Fruit fly (Drosophila melanogaster) whole organism, wandering third instar larva: ENCODE measurements around the gene bnb.

Source experiments
- Abd-B ChIP-seq: fragments of >200 bp; optimal IDR thresholded peaks from 2 replicates; lab custom pipeline; 2017; ENCODE audit warnings: missing biosample characterization, missing genetic modification characterization
- HLH106 ChIP-seq: fragments of 200-800 bp; optimal IDR thresholded peaks from 3 replicates; lab custom pipeline; 2019; ENCODE audit warnings: missing biosample characterization, mild to moderate bottlenecking, missing genetic modification characterization, moderate library complexity
- Hr83 ChIP-seq: fragments of 200-300 bp; sonication (Bioruptor generic); optimal IDR thresholded peaks from 2 replicates; lab custom pipeline; 2016; ENCODE audit warnings: missing biosample characterization, mild to moderate bottlenecking, missing genetic modification characterization, moderate library complexity; ENCODE audit not compliant: poor library complexity, severe bottlenecking
- Myc ChIP-seq: fragments of >200 bp; optimal IDR thresholded peaks from 2 replicates; lab custom pipeline; 2017
- OdsH ChIP-seq: fragments of 200-800 bp; sonication (Bioruptor generic); optimal IDR thresholded peaks from 2 replicates; lab custom pipeline; 2016; ENCODE audit warnings: missing biosample characterization, mild to moderate bottlenecking, missing genetic modification characterization
- lola ChIP-seq: fragments of >200 bp; optimal IDR thresholded peaks from 2 replicates; lab custom pipeline; 2017; ENCODE audit warnings: missing biosample characterization, missing genetic modification characterization
- pan ChIP-seq: fragments of >200 bp; optimal IDR thresholded peaks from 2 replicates; lab custom pipeline; 2017

DNA sequence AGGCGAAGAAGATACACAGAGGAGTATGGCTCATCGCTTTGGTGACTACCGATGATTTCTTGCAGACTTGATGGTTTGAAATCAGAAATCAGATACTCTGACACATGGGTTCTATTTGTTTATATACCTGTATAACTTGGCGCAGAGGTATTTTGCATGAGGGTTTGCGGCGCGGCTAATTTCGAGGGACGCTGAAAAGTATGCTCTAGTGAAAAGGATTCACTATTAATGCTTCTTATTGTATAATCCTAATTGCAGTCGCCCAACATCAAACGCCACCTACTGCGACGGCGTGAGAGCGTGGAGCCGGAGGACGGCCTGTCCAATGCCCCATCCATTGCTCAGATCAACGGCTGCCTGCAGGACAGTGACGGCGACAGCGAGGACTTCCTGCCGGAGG is 7.5 kb upstream of the bnb start:
- TF ChIP-seq HLH106 = no peak
- TF ChIP-seq pan (lab: Kevin White, UChicago) = no peak
- TF ChIP-seq Myc = no peak
- TF ChIP-seq OdsH (GFP tag; lab: Kevin White, UChicago) = no peak
- no peak for TF ChIP-seq Abd-B
- no peak for TF ChIP-seq lola (GFP tag; lab: Kevin White, UChicago)
- no peak for TF ChIP-seq Hr83 (GFP tag; lab: Kevin White, UChicago)
